Fruit fly (Drosophila melanogaster): ENCODE data around the gene CG14314.

Gene CG14314

DNA sequence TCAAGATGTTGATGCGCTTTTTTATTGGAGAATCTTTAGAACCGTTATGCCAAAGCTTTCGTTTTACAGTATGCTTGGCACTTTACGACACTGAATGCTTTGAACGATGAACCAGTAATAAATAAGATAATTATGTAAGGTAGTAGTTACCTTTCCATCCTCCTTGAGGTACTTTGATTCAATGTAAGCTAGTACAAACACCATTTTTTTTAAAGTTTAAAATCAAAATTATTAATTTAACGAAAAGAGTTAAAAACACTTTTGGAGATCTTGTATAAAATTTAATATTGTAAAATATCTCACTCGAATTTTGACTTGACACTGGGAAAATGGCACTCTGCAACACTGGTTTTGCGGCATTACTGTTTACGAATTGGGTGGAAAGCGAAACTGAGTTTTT lies 30.6 kb upstream of the CG14314 start, which contains the start of the genes Arp5 and CG7208 (continued):
- TF ChIP-seq sqz (GFP tag; optimal IDR thresholded peaks at IDR 0.05) (no peak), CG6689 (GFP tag; IDR thresholded peaks at IDR 0.05) (peak; percentile 88), CG7963 (GFP tag; IDR thresholded peaks at IDR 0.05; ENCODE audit: partially characterized antibody) (no peak), Mad (GFP tag; optimal IDR thresholded peaks at IDR 0.05) (peak; percentile 53), Gsc (GFP tag; IDR thresholded peaks at IDR 0.05) (no peak), sug (tag; optimal IDR thresholded peaks at IDR 0.05) (peak; percentile 76), zen2 (GFP tag; IDR thresholded peaks at IDR 0.05; ENCODE audit: partially characterized antibody) (no peak), CG31224 (GFP tag; IDR thresholded peaks at IDR 0.05) (peak; percentile 35; the same call in 1 of the 2 replicates), ems (GFP tag; optimal IDR thresholded peaks at IDR 0.05) (peak; percentile 73), hkb (optimal IDR thresholded peaks at IDR 0.05) (no peak), hkb (GFP tag; IDR thresholded peaks at IDR 0.05) (peak; percentile 62), CG6813 (GFP tag; optimal IDR thresholded peaks at IDR 0.05) (no peak), Nf-YC (tag; optimal IDR thresholded peaks at IDR 0.05) (peak; percentile 65), Ptx1 (GFP tag; IDR thresholded peaks at IDR 0.05) (peak; percentile 62), tna (GFP tag; IDR thresholded peaks at IDR 0.05; ENCODE audit: partially characterized antibody) (no peak), Mrtf (GFP tag; IDR thresholded peaks at IDR 0.05) (no peak), CG12071 (GFP tag; optimal IDR thresholded peaks at IDR 0.05) (no peak), h (optimal IDR thresholded peaks at IDR 0.05) (no peak), Sry-β (GFP tag; optimal IDR thresholded peaks at IDR 0.05) (peak; percentile 73), CG10979 (tag; optimal IDR thresholded peaks at IDR 0.05) (peak; percentile 53), bcd (GFP tag; optimal IDR thresholded peaks at IDR 0.05) (peak; percentile 74), Jarid2 (GFP tag; optimal IDR thresholded peaks at IDR 0.05) (no peak), Bgb (GFP tag; IDR thresholded peaks at IDR 0.05; ENCODE audit: partially characterized antibody) (no peak), mam (GFP tag; optimal IDR thresholded peaks at IDR 0.05) (peak; percentile 70), CG16863 (GFP tag; optimal IDR thresholded peaks at IDR 0.05) (peak; percentile 30), bigmax (GFP tag; optimal IDR thresholded peaks at IDR 0.05) (no peak), Adf1 (GFP tag; IDR thresholded peaks at IDR 0.05) (peak; percentile 39), Optix (GFP tag; IDR thresholded peaks at IDR 0.05) (no peak), chn (GFP tag; optimal IDR thresholded peaks at IDR 0.05) (peak; percentile 56), twi (tag; optimal IDR thresholded peaks at IDR 0.05) (peak; percentile 37), fd96Cb (tag; optimal IDR thresholded peaks at IDR 0.05) (peak; percentile 62), dm (GFP tag; optimal IDR thresholded peaks at IDR 0.05) (peak; percentile 5), Vsx1 (GFP tag; optimal IDR thresholded peaks at IDR 0.05) (no peak), CG8924 (tag; optimal IDR thresholded peaks at IDR 0.05) (peak; percentile 65), CG15269 (tag; optimal IDR thresholded peaks at IDR 0.05) (no peak), pzg (GFP tag; optimal IDR thresholded peaks at IDR 0.05) (peak; percentile 51), zen (tag; optimal IDR thresholded peaks at IDR 0.05) (peak; percentile 57), MBD-R2 (GFP tag; IDR thresholded peaks at IDR 0.05) (peak; percentile 83), nom (GFP tag; optimal IDR thresholded peaks at IDR 0.05) (no peak), Neu2 (GFP tag; optimal IDR thresholded peaks at IDR 0.05; ENCODE audit: borderline replicate concordance) (no peak), Dad (GFP tag; optimal IDR thresholded peaks at IDR 0.05) (peak; percentile 36), Poxn (GFP tag; IDR thresholded peaks at IDR 0.05) (no peak), vnd (GFP tag; IDR thresholded peaks at IDR 0.05; ENCODE audit: partially characterized antibody) (no peak), Hsf (GFP tag; optimal IDR thresholded peaks at IDR 0.05) (peak; percentile 76), Ravus (GFP tag; IDR thresholded peaks at IDR 0.05) (no peak), Myb (GFP tag; optimal IDR thresholded peaks at IDR 0.05) (peak; percentile 86), cg (GFP tag; optimal IDR thresholded peaks at IDR 0.05) (no peak), CG14860 (GFP tag; IDR thresholded peaks at IDR 0.05; ENCODE audit: partially characterized antibody) (no peak), wor (GFP tag; IDR thresholded peaks at IDR 0.05) (0 out of 2 replicates have a peak, but pooled peaks have one; percentile 13), CG4404 (GFP tag; IDR thresholded peaks at IDR 0.05) (peak; percentile 48; the same call in 1 of the 2 replicates), Nf-YB (GFP tag; optimal IDR thresholded peaks at IDR 0.05) (peak; percentile 52)

Data from whole organism, embryonic.